Worm (Caenorhabditis elegans) whole organism, young adult: ENCODE data around the gene C55A1.4.
"Not testable (repeated sequence)": the region's sequence is repeated elsewhere in the genome, so short reads cannot be mapped to it uniquely, and the experiment has no call there.

ENCODE experiments used
- B0019.2 ChIP-seq: fragments of 200-800 bp; sonication (Bioruptor generic); conservative IDR thresholded peaks from 2 replicates; pipeline ENCODE4 v1.3.6; 2022; ENCODE audit warnings: missing genetic modification reagents, missing genetic modification characterization, missing compliant biosample characterization
- F23B12.7 ChIP-seq: sonication (generic microtip); optimal IDR thresholded peaks from 2 replicates; lab custom pipeline; 2017; ENCODE audit warnings: missing genetic modification characterization, mild to moderate bottlenecking, missing compliant biosample characterization, antibody characterized with exemption, moderate library complexity; ENCODE audit not compliant: insufficient read depth
- K11D2.4 ChIP-seq: fragments of 200-800 bp; sonication (Bioruptor generic); IDR thresholded peaks from 2 replicates; pipeline ENCODE4 v1.3.6; 2022; ENCODE audit warnings: missing genetic modification reagents, missing genetic modification characterization, missing compliant biosample characterization
- K12H6.12 ChIP-seq: fragments of 200-800 bp; sonication (Bioruptor generic); optimal IDR thresholded peaks from 2 replicates; lab custom pipeline; 2018; ENCODE audit warnings: mild to moderate bottlenecking, missing genetic modification characterization, missing compliant biosample characterization
- T07F8.4 ChIP-seq: sonication (generic microtip); optimal IDR thresholded peaks from 2 replicates; lab custom pipeline; 2016; ENCODE audit warnings: mild to moderate bottlenecking, missing genetic modification characterization, moderate library complexity, missing compliant biosample characterization
- Y79H2A.3 ChIP-seq: fragments of 200-800 bp; sonication (Bioruptor generic); conservative IDR thresholded peaks from 2 replicates; pipeline ENCODE4 v1.3.6; 2022; ENCODE audit warnings: missing genetic modification reagents, missing genetic modification characterization, missing compliant biosample characterization
- athp-1 ChIP-seq: sonication (generic microtip); optimal IDR thresholded peaks from 2 replicates; lab custom pipeline; 2017; ENCODE audit warnings: mild to moderate bottlenecking, missing genetic modification characterization, missing compliant biosample characterization
- cebp-1 ChIP-seq, 2 experiments: fragments of 200-800 bp in 1 of 2; sonication (Bioruptor generic) in 1 of 2; sonication (generic microtip) in 1 of 2; IDR thresholded peaks in 1 of 2; optimal IDR thresholded peaks in 1 of 2; 2 replicates each; pipeline versions ENCODE4 v1.3.6 to Lab custom; 2017 to 2022; ENCODE audit warnings: missing compliant biosample characterization in 2 of 2, missing genetic modification characterization in 2 of 2, mild to moderate bottlenecking in 1 of 2, missing genetic modification reagents in 1 of 2, moderate library complexity in 1 of 2
- ceh-79 ChIP-seq: sonication (generic microtip); optimal IDR thresholded peaks from 2 replicates; lab custom pipeline; 2017; ENCODE audit warnings: mild to moderate bottlenecking, missing genetic modification characterization, missing compliant biosample characterization
- dox-1 ChIP-seq: fragments of 200-800 bp; sonication (Bioruptor generic); IDR thresholded peaks from 2 replicates; pipeline ENCODE4 v1.3.6; 2022; ENCODE audit warnings: missing genetic modification reagents, missing genetic modification characterization, missing compliant biosample characterization
- dpff-1 ChIP-seq: sonication (generic microtip); optimal IDR thresholded peaks from 2 replicates; lab custom pipeline; 2017; ENCODE audit warnings: mild to moderate bottlenecking, missing genetic modification characterization, missing compliant biosample characterization
- hlh-12 ChIP-seq: sonication (generic microtip); optimal IDR thresholded peaks from 2 replicates; lab custom pipeline; 2016; ENCODE audit warnings: missing genetic modification characterization, missing compliant biosample characterization
- hmg-1.2 ChIP-seq: fragments of 200-800 bp; sonication (Bioruptor generic); IDR thresholded peaks from 2 replicates; pipeline ENCODE4 v1.3.6; 2022; ENCODE audit warnings: missing genetic modification reagents, missing genetic modification characterization, missing compliant biosample characterization
- hrde-1 ChIP-seq: sonication (generic microtip); optimal IDR thresholded peaks from 2 replicates; lab custom pipeline; 2016; ENCODE audit warnings: missing genetic modification characterization, mild to moderate bottlenecking, missing compliant biosample characterization, moderate library complexity, missing genotype, missing genetic modification reagents, borderline replicate concordance
- lin-35 ChIP-seq, 3 experiments: fragments of 150-350 bp in 2 of 3; sonication (generic microtip) in 1 of 3; optimal IDR thresholded peaks; 2 replicates each; lab custom pipeline; 2014 to 2018; ENCODE audit warnings: missing biosample characterization in 3 of 3, missing genetic modification characterization in 3 of 3, missing genetic modification reagents in 3 of 3
- lin-54 ChIP-seq: fragments of 200-800 bp; sonication (Bioruptor generic); optimal IDR thresholded peaks from 2 replicates; lab custom pipeline; 2018; ENCODE audit warnings: mild to moderate bottlenecking, missing genetic modification characterization, missing compliant biosample characterization
- nfyb-1 ChIP-seq: fragments of 200-800 bp; sonication (Bioruptor generic); IDR thresholded peaks from 2 replicates; pipeline ENCODE4 v1.3.6; 2022; ENCODE audit warnings: missing genetic modification reagents, missing genetic modification characterization, missing compliant biosample characterization
- pbrm-1 ChIP-seq: fragments of 200-800 bp; sonication (Bioruptor generic); IDR thresholded peaks from 2 replicates; pipeline ENCODE4 v1.3.6; 2022; ENCODE audit warnings: missing genetic modification reagents, missing genetic modification characterization, missing compliant biosample characterization
- zfh-2 ChIP-seq: fragments of 200-800 bp; sonication (Bioruptor generic); conservative IDR thresholded peaks from 2 replicates; pipeline ENCODE4 v1.3.6; 2022; ENCODE audit warnings: missing genetic modification reagents, missing genetic modification characterization, missing compliant biosample characterization
- ztf-26 ChIP-seq: sonication (generic microtip); optimal IDR thresholded peaks from 2 replicates; lab custom pipeline; 2017; ENCODE audit warnings: missing genetic modification characterization, missing compliant biosample characterization
- ztf-6 ChIP-seq: fragments of 200-800 bp; sonication (Bioruptor generic); IDR thresholded peaks from 2 replicates; pipeline ENCODE4 v1.3.6; 2022; ENCODE audit warnings: missing genetic modification reagents, missing genetic modification characterization, missing compliant biosample characterization

Gene C55A1.4

ce11 chrV:15610350-15610940 lies 32.6 kb downstream of the C55A1.4 start, which contains the start of the genes fbxa-153 and str-12:
TSS of gene fbxa-153 (minus strand) at chrV:15610384.
TSS of gene str-12 (plus strand) at chrV:15610890.
- TF ChIP-seq zfh-2 (GFP tag; lab: Robert Waterston, UW) = no peak
- peak; percentile 23; the same call in 1 of the 2 replicates for TF ChIP-seq hmg-1.2 (GFP tag; lab: Robert Waterston, UW)
- no peak for TF ChIP-seq cebp-1 (GFP tag; IDR thresholded peaks at IDR 0.05; lab: Robert Waterston, UW)
- no peak for TF ChIP-seq cebp-1 (tag; optimal IDR thresholded peaks at IDR 0.05; lab: Kevin White, UChicago)
- no peak for TF ChIP-seq pbrm-1 (GFP tag; lab: Robert Waterston, UW)

DNA sequence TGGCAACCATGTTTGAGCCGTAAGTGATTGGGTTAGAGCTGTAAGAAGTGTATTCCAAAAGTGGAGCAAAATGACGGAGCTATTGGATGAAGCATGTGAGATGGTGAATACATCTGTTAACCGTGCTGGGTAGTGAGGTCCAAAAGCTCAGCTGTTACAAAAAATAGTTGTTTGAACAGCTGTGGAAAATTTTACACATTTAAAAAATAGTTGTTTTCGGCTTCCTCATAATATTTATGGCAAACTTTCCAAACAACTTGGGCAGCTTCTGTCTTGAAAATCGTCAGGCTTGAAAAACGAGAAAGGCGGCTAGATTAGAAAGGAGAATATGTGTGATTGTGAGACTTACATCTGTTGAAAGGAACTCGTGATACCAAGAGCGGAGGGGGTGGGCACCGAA lies 38.0 kb downstream of the C55A1.4 start, which contains the start of gene fbxa-154:
Gene fbxa-154 (minus strand): TSS at position 101 of the 400 bp plus-strand sequence.
- no peak for TF ChIP-seq K12H6.12 (tag; lab: Kevin White, UChicago)
- no peak for TF ChIP-seq F23B12.7
- no peak for TF ChIP-seq dpff-1 (tag; lab: Kevin White, UChicago)
- TF ChIP-seq athp-1 (tag; lab: Kevin White, UChicago) = no peak
- TF ChIP-seq Y79H2A.3 (GFP tag; lab: Robert Waterston, UW) = no peak
- TF ChIP-seq, all 124 proteins: peak for 0

- TF ChIP-seq T07F8.4 (tag; lab: Kevin White, UChicago) (no peak), B0019.2 (no peak), hrde-1 (no peak), K12H6.12 (tag; lab: Kevin White, UChicago) (no peak), ztf-6 (GFP tag; lab: Robert Waterston, UW) (no peak), lin-54 (no peak), ztf-26 (tag; lab: Kevin White, UChicago) (no peak), pbrm-1 (GFP tag; lab: Robert Waterston, UW) (no peak), ceh-79 (no peak), lin-35 (GFP tag; optimal IDR thresholded peaks at IDR 0.05; lab: Kevin White, UChicago) (no peak), hlh-12 (tag; lab: Kevin White, UChicago) (no peak)
Observed at ce11 chrV:15602253-15602652, 40.8 kb downstream of the C55A1.4 start, which contains the start of gene fbxa-152. TSS of gene fbxa-152 (minus strand) at chrV:15602353.

DNA sequence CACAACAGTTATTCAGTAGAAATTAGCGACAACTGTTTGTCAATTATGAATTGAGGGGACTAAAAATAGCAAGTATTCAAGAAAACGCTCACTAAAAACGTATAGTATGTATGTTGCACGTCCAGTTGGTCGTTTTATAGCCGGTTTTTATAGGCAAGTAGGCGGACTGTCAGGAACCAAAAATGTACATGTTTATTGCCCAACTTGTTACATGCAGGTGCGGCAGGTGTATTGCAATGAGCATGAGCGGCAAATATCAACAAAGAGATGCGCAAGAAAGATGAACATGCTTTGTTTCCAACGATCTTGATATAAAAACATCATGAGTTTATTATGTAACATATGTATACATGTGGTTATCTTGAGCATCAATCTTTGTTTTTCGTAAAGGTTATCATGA lies 43.3 kb downstream of the C55A1.4 start, which contains the start of gene B0391.14:
Gene B0391.14 (minus strand): TSS at position 101 of the 400 bp plus-strand sequence.
- TF ChIP-seq K11D2.4 (GFP tag; lab: Robert Waterston, UW); F23B12.7; dox-1 (GFP tag; lab: Robert Waterston, UW): not testable (repeated sequence)
- TF ChIP-seq, all 124 proteins: peak for 0; not testable (repeated sequence) for 124

DNA sequence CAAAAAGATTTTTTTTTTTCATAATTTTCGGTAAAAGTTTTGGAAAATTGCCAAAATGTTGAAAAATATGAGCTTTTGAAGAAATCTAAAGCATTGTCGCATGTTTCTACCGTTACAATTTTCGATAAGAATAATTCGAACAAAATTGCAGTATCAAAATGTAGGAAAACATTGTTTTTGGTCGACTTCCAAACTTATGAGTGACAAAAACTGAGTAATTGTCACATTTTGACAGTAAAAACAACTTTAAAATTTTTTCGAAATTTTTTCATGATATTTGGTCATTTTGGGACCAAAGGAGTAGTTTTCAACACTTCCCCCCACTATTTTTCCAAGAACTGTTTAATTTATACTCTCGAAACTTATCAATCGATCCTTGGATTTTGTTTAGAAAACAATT lies 48.5 kb downstream of the C55A1.4 start, which contains the start of gene fbxa-139:
Gene fbxa-139 (minus strand): TSS at position 101 of the 400 bp plus-strand sequence.
- no peak for TF ChIP-seq nfyb-1 (GFP tag; lab: Robert Waterston, UW)
